Fruit fly (Drosophila melanogaster) whole organism, prepupa: Measurements from ENCODE around the gene Dci.

ENCODE experiments used
- CG11762 ChIP-seq: fragments of 200-800 bp; sonication (Bioruptor generic); optimal IDR thresholded peaks from 3 replicates; lab custom pipeline; 2016; ENCODE audit warnings: missing biosample characterization, missing genetic modification characterization; ENCODE audit not compliant: insufficient read depth
- CG16779 ChIP-seq: fragments of 200-800 bp; sonication (Bioruptor generic); optimal IDR thresholded peaks from 3 replicates; lab custom pipeline; 2017; ENCODE audit warnings: missing biosample characterization, mild to moderate bottlenecking, missing genetic modification characterization
- CG6792 ChIP-seq: fragments of 200-800 bp; sonication (Bioruptor generic); optimal IDR thresholded peaks from 3 replicates; lab custom pipeline; 2016; ENCODE audit warnings: missing biosample characterization, missing genetic modification characterization
- CG9139 ChIP-seq: fragments of 200-800 bp; sonication (Bioruptor generic); optimal IDR thresholded peaks from 3 replicates; lab custom pipeline; 2017; ENCODE audit warnings: missing biosample characterization, mild to moderate bottlenecking, missing genetic modification characterization
- Sox14 ChIP-seq: fragments of 200-800 bp; sonication (Bioruptor generic); optimal IDR thresholded peaks from 3 replicates; lab custom pipeline; 2016; ENCODE audit warnings: missing biosample characterization, missing genetic modification characterization
- Sox15 ChIP-seq: fragments of 200-800 bp; sonication (Bioruptor generic); optimal IDR thresholded peaks from 3 replicates; lab custom pipeline; 2016; ENCODE audit warnings: missing biosample characterization, missing genetic modification characterization
- achi ChIP-seq: fragments of 200-800 bp; sonication (Bioruptor generic); optimal IDR thresholded peaks from 3 replicates; lab custom pipeline; 2016; ENCODE audit warnings: missing biosample characterization, missing genetic modification characterization
- net ChIP-seq: fragments of 200-800 bp; sonication (Bioruptor generic); optimal IDR thresholded peaks from 3 replicates; lab custom pipeline; 2016; ENCODE audit warnings: missing biosample characterization, missing genetic modification characterization
- spab ChIP-seq: fragments of 200-800 bp; sonication (Bioruptor generic); optimal IDR thresholded peaks from 2 replicates; lab custom pipeline; 2017; ENCODE audit warnings: missing biosample characterization, mild to moderate bottlenecking, missing genetic modification characterization, missing genetic modification reagents

- TF ChIP-seq CG16779 (no peak), CG11762 (GFP tag; lab: Kevin White, UChicago) (no peak), CG6792 (GFP tag; lab: Kevin White, UChicago) (no peak), Sox14 (GFP tag; lab: Kevin White, UChicago) (no peak), achi (GFP tag; lab: Kevin White, UChicago) (peak; percentile 11), CG9139 (GFP tag; lab: Kevin White, UChicago) (no peak), net (GFP tag; lab: Kevin White, UChicago) (no peak), Sox15 (no peak), spab (no peak)
These were observed 24.4 kb downstream of the Dci start for dm6 chr3L:875416-876011.
